Worm (Caenorhabditis elegans): Measurements from ENCODE around the gene T28C6.5.

ce11 chrIV:8782172-8782571 is 39.1 kb upstream of the T28C6.5 start:
- no peak for TF ChIP-seq Y53G8AR.9 (GFP tag; conservative IDR thresholded peaks at IDR 0.05)
- no peak for TF ChIP-seq snpc-1.1 (tag; optimal IDR thresholded peaks at IDR 0.05; ENCODE audit: insufficient read depth)
- no peak for TF ChIP-seq ekl-4 (GFP tag; IDR thresholded peaks at IDR 0.05)
- TF ChIP-seq K11D2.4 (GFP tag; IDR thresholded peaks at IDR 0.05), result no peak
- TF ChIP-seq athp-1 (tag; optimal IDR thresholded peaks at IDR 0.05), result no peak
- TF ChIP-seq C06A6.2 (GFP tag; conservative IDR thresholded peaks at IDR 0.05), result no peak
- TF ChIP-seq dox-1 (GFP tag; IDR thresholded peaks at IDR 0.05), result no peak
